Fruit fly (Drosophila melanogaster): ENCODE measurements around the gene CG33725.

DNA sequence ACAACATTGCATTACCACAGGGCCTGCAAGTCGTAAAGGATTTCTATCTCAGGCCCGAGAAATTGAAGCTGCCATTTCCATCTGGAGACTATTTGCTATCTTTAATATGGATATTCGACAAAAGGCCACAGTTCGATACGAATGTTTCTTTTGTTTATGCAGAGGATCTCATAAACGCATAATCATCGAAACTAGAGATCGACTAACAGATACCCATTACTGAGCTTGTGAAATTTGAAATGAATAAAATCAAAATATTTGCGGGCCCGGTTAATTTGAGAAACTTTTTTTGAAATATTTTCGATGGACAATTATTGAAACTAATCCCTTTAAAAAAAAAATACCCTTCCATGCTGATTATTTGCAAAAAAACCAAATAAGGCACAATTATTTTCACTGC, 3.8 kb downstream of the CG33725 start:
- TF ChIP-seq Sin3A (optimal IDR thresholded peaks at IDR 0.05) = no peak
- no peak for TF ChIP-seq h (optimal IDR thresholded peaks at IDR 0.05)
- TF ChIP-seq insv (optimal IDR thresholded peaks at IDR 0.05) = no peak
- no peak for TF ChIP-seq psq (optimal IDR thresholded peaks at IDR 0.05)
